Worm (Caenorhabditis elegans): ENCODE data around the gene Y7A5A.13.

Y7A5A.13 gene

DNA sequence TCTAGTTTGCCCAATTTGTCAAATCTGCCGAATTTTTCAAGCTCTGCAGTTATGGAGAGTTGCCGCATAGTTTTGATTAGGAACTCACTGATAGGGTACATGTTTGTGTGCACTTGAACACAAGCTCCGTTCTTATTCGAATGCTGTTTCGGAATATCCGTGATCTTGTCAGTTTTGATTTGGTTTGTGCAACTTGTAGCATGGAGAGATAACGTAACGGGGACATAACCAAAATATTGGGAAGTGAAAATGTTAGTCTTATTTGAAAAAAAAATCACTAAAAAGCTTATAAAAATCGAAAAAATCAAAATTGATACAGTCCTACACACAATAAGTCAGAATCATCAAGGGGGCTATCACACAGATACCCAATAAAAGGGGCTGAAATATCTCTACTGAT, 8.4 kb downstream of the Y7A5A.13 start, which contains the start of gene Y7A5A.24:
Gene Y7A5A.24, minus strand, starts transcription at position 101 of the 400 bp plus-strand sequence.
- no peak for TF ChIP-seq ceh-39 (tag; optimal IDR thresholded peaks at IDR 0.05)
- no peak for TF ChIP-seq lin-32 (GFP tag; optimal IDR thresholded peaks at IDR 0.05)
- no peak for TF ChIP-seq zip-8 (tag; optimal IDR thresholded peaks at IDR 0.05)
- no peak for TF ChIP-seq pha-4 (tag; optimal IDR thresholded peaks at IDR 0.05)
- TF ChIP-seq sptf-1 (tag; optimal IDR thresholded peaks at IDR 0.05) = no peak
- TF ChIP-seq nhr-28 (tag; optimal IDR thresholded peaks at IDR 0.05) = no peak
- TF ChIP-seq ztf-11 (tag; optimal IDR thresholded peaks at IDR 0.05) = no peak
- TF ChIP-seq cnd-1 (tag; optimal IDR thresholded peaks at IDR 0.05) = no peak
- no peak for TF ChIP-seq nhr-2 (tag; optimal IDR thresholded peaks at IDR 0.05)
- no peak for TF ChIP-seq ceh-83 (GFP tag; optimal IDR thresholded peaks at IDR 0.05)

DNA sequence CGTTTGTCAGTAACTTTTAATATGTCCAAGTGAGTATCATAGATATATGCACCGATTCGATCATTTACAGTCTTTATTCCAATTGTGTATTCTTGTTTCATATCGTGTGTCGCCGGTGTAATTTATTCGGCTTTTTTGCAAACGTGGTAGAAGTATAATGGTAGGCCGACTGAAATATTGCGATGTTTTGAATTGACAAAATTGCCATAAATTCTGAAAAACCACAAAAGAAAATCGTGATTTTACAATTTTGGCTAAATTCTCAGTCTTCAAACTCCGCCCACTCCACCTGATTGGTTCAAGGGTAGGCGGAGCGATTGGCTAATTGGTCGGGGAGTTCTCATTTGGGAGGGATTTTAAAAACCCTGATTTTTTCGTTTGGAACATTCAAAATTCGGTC, 10.9 kb downstream of the Y7A5A.13 start, which contains the start of gene Y7A5A.3:
Gene Y7A5A.3, minus strand, starts transcription at position 101 of the 400 bp plus-strand sequence.
- TF ChIP-seq unc-39 (tag; optimal IDR thresholded peaks at IDR 0.05) = no peak
- TF ChIP-seq elt-3 (tag; optimal IDR thresholded peaks at IDR 0.05) = no peak
- TF ChIP-seq ceh-43 (GFP tag; optimal IDR thresholded peaks at IDR 0.05) = no peak
- TF ChIP-seq ceh-83 (GFP tag; optimal IDR thresholded peaks at IDR 0.05) = no peak
- TF ChIP-seq lsy-2 (tag; optimal IDR thresholded peaks at IDR 0.05) = no peak

ce11 chrX:15786726-15787125, 13.1 kb downstream of the Y7A5A.13 start, which contains the start of gene Y7A5A.5:
Gene Y7A5A.5 (minus strand): TSS chrX:15786826.
- TF ChIP-seq nhr-76 (tag; optimal IDR thresholded peaks at IDR 0.05) = no peak
- no peak for TF ChIP-seq ceh-83 (GFP tag; optimal IDR thresholded peaks at IDR 0.05)
- no peak for TF ChIP-seq sptf-1 (tag; optimal IDR thresholded peaks at IDR 0.05)
- no peak for TF ChIP-seq mep-1 (tag; optimal IDR thresholded peaks at IDR 0.05)
- TF ChIP-seq lin-32 (GFP tag; optimal IDR thresholded peaks at IDR 0.05) = no peak
- TF ChIP-seq ces-1 (GFP tag; optimal IDR thresholded peaks at IDR 0.05) = no peak
- no peak for TF ChIP-seq lin-13 (tag; optimal IDR thresholded peaks at IDR 0.05)
- TF ChIP-seq nhr-12 (tag; optimal IDR thresholded peaks at IDR 0.05) = no peak
- TF ChIP-seq ham-2 (GFP tag; optimal IDR thresholded peaks at IDR 0.05) = no peak
- TF ChIP-seq unc-62 (GFP tag; optimal IDR thresholded peaks at IDR 0.05) = no peak
- TF ChIP-seq unc-39 (tag; optimal IDR thresholded peaks at IDR 0.05) = no peak
- TF ChIP-seq pha-4 (tag; optimal IDR thresholded peaks at IDR 0.05) = no peak
- TF ChIP-seq bed-3 (GFP tag; optimal IDR thresholded peaks at IDR 0.05) = no peak
- no peak for TF ChIP-seq drap-1 (GFP tag; optimal IDR thresholded peaks at IDR 0.05)
- TF ChIP-seq M03D4.4 (tag; optimal IDR thresholded peaks at IDR 0.05) = no peak
- no peak for TF ChIP-seq nhr-237 (tag; optimal IDR thresholded peaks at IDR 0.05)

DNA sequence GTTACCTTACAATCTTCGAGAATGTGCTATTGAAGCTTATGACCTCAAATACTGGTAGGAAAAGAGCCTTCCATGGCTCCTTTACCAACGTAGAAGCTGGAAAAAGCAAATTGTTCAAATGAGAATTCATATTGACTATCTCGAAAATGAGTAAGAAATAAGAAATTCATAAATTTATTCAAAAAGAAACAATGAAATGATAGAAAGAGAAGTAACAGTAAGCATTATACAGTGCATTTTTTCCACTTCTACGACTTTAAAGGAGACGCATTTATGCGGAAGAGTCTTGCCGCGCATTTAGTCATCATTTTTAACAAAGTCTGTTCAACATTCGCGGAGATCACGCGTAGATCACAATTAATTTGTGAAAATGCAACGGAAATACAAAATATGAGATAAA, 21.3 kb downstream of the Y7A5A.13 start, which contains the start of gene Y7A5A.10:
Gene Y7A5A.10, minus strand, starts transcription at position 101 of the 400 bp plus-strand sequence.
- TF ChIP-seq sptf-1 (tag; optimal IDR thresholded peaks at IDR 0.05) (no peak), nhr-237 (tag; optimal IDR thresholded peaks at IDR 0.05) (no peak), lin-13 (tag; optimal IDR thresholded peaks at IDR 0.05) (no peak), nhr-2 (tag; optimal IDR thresholded peaks at IDR 0.05) (no peak), blmp-1 (tag; optimal IDR thresholded peaks at IDR 0.05) (no peak), flh-1 (GFP tag; optimal IDR thresholded peaks at IDR 0.05) (no peak), ceh-83 (GFP tag; optimal IDR thresholded peaks at IDR 0.05) (no peak), nhr-28 (tag; optimal IDR thresholded peaks at IDR 0.05) (no peak), bed-3 (GFP tag; optimal IDR thresholded peaks at IDR 0.05) (no peak), M03D4.4 (tag; optimal IDR thresholded peaks at IDR 0.05) (no peak), mls-2 (tag; optimal IDR thresholded peaks at IDR 0.05) (no peak), unc-62 (GFP tag; optimal IDR thresholded peaks at IDR 0.05) (no peak), elt-3 (tag; optimal IDR thresholded peaks at IDR 0.05) (no peak), lsy-2 (tag; optimal IDR thresholded peaks at IDR 0.05) (no peak)

DNA sequence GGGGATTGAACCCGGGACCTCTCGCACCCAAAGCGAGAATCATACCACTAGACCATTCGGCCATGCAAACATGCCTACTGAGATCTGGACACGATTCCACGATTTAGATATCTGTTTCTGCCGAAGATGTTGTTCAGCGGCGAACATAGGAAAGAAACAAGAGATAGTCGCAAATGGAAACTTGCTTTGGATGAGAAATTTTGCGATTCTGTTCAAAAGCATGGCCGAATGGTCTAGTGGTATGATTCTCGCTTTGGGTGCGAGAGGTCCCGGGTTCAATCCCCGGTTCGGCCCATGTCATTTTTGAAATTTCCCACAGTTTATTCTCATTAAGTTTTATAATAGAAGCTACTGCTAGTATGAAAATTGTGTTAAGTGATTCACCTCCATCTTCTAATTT, 23.0 kb downstream of the Y7A5A.13 start:
- TF ChIP-seq sptf-1 (tag; optimal IDR thresholded peaks at IDR 0.05) (no peak), snpc-4 (tag; optimal IDR thresholded peaks at IDR 0.05) (no peak), lsy-2 (tag; optimal IDR thresholded peaks at IDR 0.05) (no peak), ces-1 (GFP tag; optimal IDR thresholded peaks at IDR 0.05) (no peak), flh-1 (GFP tag; optimal IDR thresholded peaks at IDR 0.05) (no peak), unc-120 (tag; optimal IDR thresholded peaks at IDR 0.05; ENCODE audit: poor library complexity, severe bottlenecking) (no peak), mep-1 (tag; optimal IDR thresholded peaks at IDR 0.05) (no peak), sem-2 (GFP tag; optimal IDR thresholded peaks at IDR 0.05) (no peak)
